Fruit fly (Drosophila melanogaster) whole organism, prepupa: ENCODE data around the gene slou.

Source experiments
- CG1621 ChIP-seq: fragments of 200-800 bp; sonication (Bioruptor generic); optimal IDR thresholded peaks from 3 replicates; lab custom pipeline; 2018; ENCODE audit warnings: missing biosample characterization, mild to moderate bottlenecking, missing genetic modification characterization
- CG4318 ChIP-seq: fragments of 200-800 bp; sonication (Bioruptor generic); optimal IDR thresholded peaks from 3 replicates; lab custom pipeline; 2017; ENCODE audit warnings: missing biosample characterization, mild to moderate bottlenecking, missing genetic modification characterization
- Lpt ChIP-seq: fragments of 200-800 bp; sonication (Bioruptor generic); optimal IDR thresholded peaks from 3 replicates; lab custom pipeline; 2016; ENCODE audit warnings: missing biosample characterization, missing genetic modification characterization
- Sox15 ChIP-seq: fragments of 200-800 bp; sonication (Bioruptor generic); optimal IDR thresholded peaks from 3 replicates; lab custom pipeline; 2016; ENCODE audit warnings: missing biosample characterization, missing genetic modification characterization

DNA sequence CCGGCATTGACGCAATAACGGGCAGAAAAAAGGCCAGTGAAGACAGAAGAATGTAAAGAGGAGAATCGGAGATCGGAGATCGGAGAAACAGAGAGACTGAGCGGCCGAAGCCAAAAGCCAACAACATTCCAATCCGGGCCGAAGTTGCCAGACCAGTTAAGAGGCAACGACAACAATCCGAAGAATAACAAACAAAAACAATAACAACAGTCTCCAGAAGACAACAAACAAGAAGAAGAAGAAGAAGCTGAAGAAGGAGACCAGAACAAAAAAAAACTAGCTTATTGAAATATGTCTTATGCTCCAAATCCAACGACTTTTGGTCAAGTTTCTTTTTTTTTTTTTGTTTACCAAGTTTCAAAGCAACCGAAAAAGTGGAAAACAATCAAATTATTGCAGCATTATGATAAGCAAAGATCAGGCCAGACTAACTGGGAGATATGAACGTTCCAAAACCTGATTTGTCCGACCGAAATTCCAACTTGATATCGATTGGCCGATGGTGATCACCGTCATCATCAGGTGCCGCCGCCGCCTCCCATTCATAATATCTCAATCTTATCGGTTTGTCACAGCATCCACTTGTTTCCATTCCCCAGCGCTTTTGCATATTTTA, 26.7 kb upstream of the slou start:
- no peak for TF ChIP-seq Lpt (GFP tag; lab: Kevin White, UChicago)
- TF ChIP-seq CG4318 (GFP tag; lab: Kevin White, UChicago): no peak
- no peak for TF ChIP-seq CG1621 (tag; lab: Kevin White, UChicago)
- no peak for TF ChIP-seq Sox15 (GFP tag; lab: Kevin White, UChicago)
